Worm (Caenorhabditis elegans) whole organism, L4 larva: ENCODE data around the gene H18N23.2.
"Not testable (repeated sequence)": the region's sequence is repeated elsewhere in the genome, so short reads cannot be mapped to it uniquely, and the experiment has no call there.

Experiments used
- aly-2 ChIP-seq: sonication (generic microtip); optimal IDR thresholded peaks from 2 replicates; lab custom pipeline; 2018; ENCODE audit warnings: missing biosample characterization, missing genetic modification characterization
- ama-1 ChIP-seq: fragments of 150-350 bp; optimal IDR thresholded peaks from 2 replicates; lab custom pipeline; 2014; ENCODE audit warnings: inconsistent platforms, mixed read lengths
- mep-1 ChIP-seq: fragments of 150-350 bp; sonication (generic microtip); optimal IDR thresholded peaks from 3 replicates; lab custom pipeline; 2014; ENCODE audit warnings: missing biosample characterization, missing genetic modification characterization

DNA sequence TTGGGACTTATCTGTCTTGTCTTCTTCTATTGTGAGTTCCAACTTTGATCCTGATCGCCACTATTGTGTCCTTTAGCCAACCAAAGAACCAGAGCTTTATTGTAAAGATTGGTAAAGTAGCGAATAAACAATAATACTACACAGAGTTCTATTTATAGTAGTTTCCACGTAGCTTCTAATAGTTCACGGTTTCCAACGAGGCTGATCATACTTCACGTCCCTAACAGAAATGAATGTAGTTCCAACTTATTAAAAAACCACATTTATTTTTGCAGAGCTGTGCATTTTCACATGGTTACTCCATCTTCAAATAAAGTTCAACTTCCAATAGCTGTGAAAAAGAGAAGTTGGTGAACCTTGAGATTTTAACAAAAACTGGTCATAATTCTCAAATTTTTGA is 8.7 kb upstream of the H18N23.2 start, which contains the start of gene tmem-218:
- not testable (repeated sequence) for TF ChIP-seq ama-1 (lab: Kevin White, UChicago); mep-1; aly-2
